Fruit fly (Drosophila melanogaster) whole organism, pupa: ENCODE results near the gene CG31917.

Source experiments
- CG14655 ChIP-seq: fragments of 200-800 bp; sonication (Bioruptor generic); optimal IDR thresholded peaks from 3 replicates; lab custom pipeline; 2017; ENCODE audit warnings: mild to moderate bottlenecking, missing biosample characterization, missing genetic modification reagents, missing genetic modification characterization
- CG15710 ChIP-seq: fragments of 200-800 bp; sonication (Bioruptor generic); optimal IDR thresholded peaks from 2 replicates; lab custom pipeline; 2018; ENCODE audit warnings: missing biosample characterization, mild to moderate bottlenecking, missing genetic modification characterization, moderate library complexity
- CG8159 ChIP-seq: fragments of 200-800 bp; sonication (Bioruptor generic); optimal IDR thresholded peaks from 3 replicates; lab custom pipeline; 2018; ENCODE audit warnings: missing biosample characterization, mild to moderate bottlenecking, missing genetic modification characterization, moderate library complexity
- CG8301 ChIP-seq: fragments of 200-800 bp; sonication (Bioruptor generic); optimal IDR thresholded peaks from 2 replicates; lab custom pipeline; 2018; ENCODE audit warnings: missing biosample characterization, mild to moderate bottlenecking, missing genetic modification characterization
- D1 ChIP-seq: fragments of 200-800 bp; sonication (Bioruptor generic); optimal IDR thresholded peaks from 2 replicates; lab custom pipeline; 2018; ENCODE audit warnings: missing biosample characterization, mild to moderate bottlenecking, missing genetic modification characterization, moderate library complexity
- Pif1A ChIP-seq: fragments of 200-800 bp; sonication (Bioruptor generic); optimal IDR thresholded peaks from 3 replicates; lab custom pipeline; 2016; ENCODE audit warnings: missing biosample characterization, missing genetic modification characterization
- Pif1B ChIP-seq: fragments of 200-800 bp; sonication (Bioruptor generic); optimal IDR thresholded peaks from 3 replicates; lab custom pipeline; 2016; ENCODE audit warnings: missing biosample characterization, missing genetic modification characterization
- Snoo ChIP-seq: fragments of 200-800 bp; sonication (Bioruptor generic); optimal IDR thresholded peaks from 3 replicates; lab custom pipeline; 2017; ENCODE audit warnings: missing biosample characterization, mild to moderate bottlenecking, missing genetic modification characterization, inconsistent platforms
- rn ChIP-seq: fragments of 200-800 bp; sonication (Bioruptor generic); IDR thresholded peaks from 2 replicates; pipeline ENCODE4 v1.3.6; 2022; ENCODE audit warnings: missing biosample characterization, missing genetic modification characterization

- TF ChIP-seq Snoo (no peak), CG14655 (no peak), D1 (no peak), Pif1A (GFP tag; lab: Kevin White, UChicago) (no peak), rn (no peak), CG15710 (no peak), Pif1B (GFP tag; lab: Kevin White, UChicago) (no peak), CG8159 (tag; lab: Kevin White, UChicago) (no peak), CG8301 (tag; lab: Kevin White, UChicago) (no peak)
Measured at dm6 chr2L:5046261-5046660, 35.6 kb upstream of the CG31917 start.
